Fruit fly (Drosophila melanogaster) whole organism, wandering third instar larva: ENCODE data around the gene hth.

ENCODE experiments used
- Abd-B ChIP-seq: fragments of >200 bp; optimal IDR thresholded peaks from 2 replicates; lab custom pipeline; 2017; ENCODE audit warnings: missing biosample characterization, missing genetic modification characterization
- CG9705 ChIP-seq: fragments of 200-800 bp; sonication (Bioruptor generic); optimal IDR thresholded peaks from 2 replicates; lab custom pipeline; 2018; ENCODE audit warnings: missing biosample characterization, mild to moderate bottlenecking, missing genetic modification characterization
- Dfd ChIP-seq: fragments of >200 bp; optimal IDR thresholded peaks from 2 replicates; lab custom pipeline; 2017; ENCODE audit warnings: missing biosample characterization, missing genetic modification characterization
- Myc ChIP-seq: fragments of >200 bp; optimal IDR thresholded peaks from 2 replicates; lab custom pipeline; 2017
- OdsH ChIP-seq: fragments of 200-800 bp; sonication (Bioruptor generic); optimal IDR thresholded peaks from 2 replicates; lab custom pipeline; 2016; ENCODE audit warnings: missing biosample characterization, mild to moderate bottlenecking, missing genetic modification characterization
- Rel ChIP-seq, 2 experiments: fragments of 200-800 bp; sonication (Bioruptor generic) in 1 of 2; optimal IDR thresholded peaks; 2 replicates in 1 of 2; 3 replicates in 1 of 2; lab custom pipeline; 2016 to 2019; ENCODE audit warnings: mild to moderate bottlenecking in 2 of 2, missing biosample characterization in 2 of 2, missing genetic modification characterization in 2 of 2, moderate library complexity in 1 of 2
- foxo ChIP-seq, 2 experiments: fragments of 200-800 bp; sonication (Bioruptor generic); optimal IDR thresholded peaks; 2 replicates in 1 of 2; 3 replicates in 1 of 2; lab custom pipeline; 2016 to 2017; ENCODE audit warnings: missing biosample characterization in 2 of 2, missing genetic modification characterization in 2 of 2
- h ChIP-seq: fragments of 200-800 bp; sonication (Bioruptor generic); optimal IDR thresholded peaks from 3 replicates; lab custom pipeline; 2016; ENCODE audit warnings: missing biosample characterization, mild to moderate bottlenecking, missing genetic modification characterization
- psq ChIP-seq: fragments of 200-800 bp; sonication (Bioruptor generic); optimal IDR thresholded peaks from 3 replicates; lab custom pipeline; 2017; ENCODE audit warnings: missing biosample characterization, mild to moderate bottlenecking, missing genetic modification characterization, moderate library complexity

DNA sequence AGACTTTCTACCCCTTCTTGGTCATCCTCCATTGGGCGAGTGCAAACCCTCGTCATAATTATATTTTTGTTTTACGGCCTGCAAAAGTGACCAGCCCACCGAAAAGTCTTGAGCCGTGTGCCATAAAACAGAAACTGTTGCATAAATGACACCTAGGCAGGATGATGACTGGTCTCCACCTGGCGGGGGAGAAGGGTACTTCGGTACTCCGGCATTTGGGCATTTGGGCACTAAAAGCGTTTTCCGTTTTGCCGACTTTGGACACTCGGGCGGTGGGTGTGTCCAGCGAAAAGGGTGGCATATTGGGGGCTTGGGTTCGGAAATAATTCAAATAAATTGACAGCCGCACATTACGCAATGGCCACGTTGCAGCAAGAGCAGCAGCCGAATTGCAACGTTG, 138.2 kb downstream of the hth start:
- no peak for TF ChIP-seq Myc (lab: Kevin White, UChicago)
- TF ChIP-seq Dfd (GFP tag; lab: Kevin White, UChicago): no peak
- TF ChIP-seq Rel (GFP tag; optimal IDR thresholded peaks at IDR 0.05; lab: Kevin White, UChicago): no peak
- no peak for TF ChIP-seq Rel (tag; optimal IDR thresholded peaks at IDR 0.05; lab: Kevin White, UChicago)
- TF ChIP-seq Abd-B: no peak
- no peak for TF ChIP-seq psq
- TF ChIP-seq foxo (GFP tag; optimal IDR thresholded peaks at IDR 0.05; lab: Kevin White, UChicago): no peak
- TF ChIP-seq h (GFP tag; lab: Kevin White, UChicago): no peak
- no peak for TF ChIP-seq CG9705
- no peak for TF ChIP-seq OdsH
